Fruit fly (Drosophila melanogaster) whole organism, embryonic: ENCODE measurements around the gene tws.

ENCODE experiments used
- CG10543 ChIP-seq: fragments of 200-800 bp; sonication (Bioruptor generic); optimal IDR thresholded peaks from 3 replicates; lab custom pipeline; 2017; ENCODE audit warnings: missing biosample characterization, mild to moderate bottlenecking, missing genetic modification characterization, moderate library complexity
- CG11695 ChIP-seq: fragments of 200-800 bp; sonication (Bioruptor generic); IDR thresholded peaks from 3 replicates; pipeline ENCODE4 v1.3.6; 2022; ENCODE audit warnings: missing biosample characterization, missing genetic modification characterization
- CG11696 ChIP-seq: fragments of 200-800 bp; sonication (Bioruptor generic); IDR thresholded peaks from 2 replicates; pipeline ENCODE4 v1.3.6; 2022; ENCODE audit warnings: missing biosample characterization, missing genetic modification characterization
- CG13287 ChIP-seq: fragments of 200-800 bp; sonication (Bioruptor generic); IDR thresholded peaks from 2 replicates; pipeline ENCODE4 v1.3.6; 2022; ENCODE audit warnings: missing biosample characterization, missing genetic modification characterization; ENCODE audit not compliant: partially characterized antibody
- CG13624 ChIP-seq: fragments of 200-800 bp; sonication (Bioruptor generic); optimal IDR thresholded peaks from 2 replicates; lab custom pipeline; 2016; ENCODE audit warnings: missing biosample characterization, missing genetic modification characterization
- CG13894 ChIP-seq: fragments of 200-800 bp; sonication (Bioruptor generic); optimal IDR thresholded peaks from 3 replicates; lab custom pipeline; 2018; ENCODE audit warnings: missing biosample characterization, mild to moderate bottlenecking, missing genetic modification characterization, moderate library complexity
- CG14710 ChIP-seq: fragments of 200-800 bp; sonication (Bioruptor generic); optimal IDR thresholded peaks from 3 replicates; lab custom pipeline; 2019; ENCODE audit warnings: missing biosample characterization, mild to moderate bottlenecking, missing genetic modification characterization, moderate library complexity
- CG17361 ChIP-seq: fragments of 200-800 bp; sonication (Bioruptor generic); IDR thresholded peaks from 3 replicates; pipeline ENCODE4 v1.3.6; 2022; ENCODE audit warnings: missing biosample characterization, missing genetic modification characterization
- CG18619 ChIP-seq: fragments of 200-800 bp; sonication (Bioruptor generic); optimal IDR thresholded peaks from 3 replicates; lab custom pipeline; 2017; ENCODE audit warnings: missing biosample characterization, mild to moderate bottlenecking, missing genetic modification characterization
- CG2875 ChIP-seq: fragments of 200-800 bp; sonication (Bioruptor generic); optimal IDR thresholded peaks from 2 replicates; lab custom pipeline; 2017; ENCODE audit warnings: missing biosample characterization, mild to moderate bottlenecking, missing genetic modification characterization, missing genetic modification reagents
- CG33557 ChIP-seq: fragments of 200-800 bp; sonication (Bioruptor generic); optimal IDR thresholded peaks from 2 replicates; lab custom pipeline; 2019; ENCODE audit warnings: missing biosample characterization, mild to moderate bottlenecking, missing genetic modification characterization, moderate library complexity
- CG34376 ChIP-seq: fragments of 200-800 bp; sonication (Bioruptor generic); optimal IDR thresholded peaks from 2 replicates; lab custom pipeline; 2018; ENCODE audit warnings: missing biosample characterization, mild to moderate bottlenecking, missing genetic modification characterization
- CG5245 ChIP-seq: fragments of 200-800 bp; sonication (Bioruptor generic); optimal IDR thresholded peaks from 3 replicates; lab custom pipeline; 2016; ENCODE audit warnings: missing biosample characterization, missing genetic modification characterization
- CG6175 ChIP-seq: fragments of 200-800 bp; sonication (Bioruptor generic); IDR thresholded peaks from 3 replicates; pipeline ENCODE4 v1.3.6; 2022; ENCODE audit warnings: missing biosample characterization, missing genetic modification characterization
- CG6791 ChIP-seq: fragments of 200-800 bp; sonication (Bioruptor generic); IDR thresholded peaks from 3 replicates; pipeline ENCODE4 v1.3.6; 2022; ENCODE audit warnings: missing biosample characterization, missing genetic modification characterization; ENCODE audit not compliant: partially characterized antibody
- CG7928 ChIP-seq: fragments of 200-800 bp; sonication (Bioruptor generic); optimal IDR thresholded peaks from 2 replicates; lab custom pipeline; 2017; ENCODE audit warnings: missing biosample characterization, mild to moderate bottlenecking, missing genetic modification characterization
- Dad ChIP-seq: fragments of 200-800 bp; sonication (Bioruptor generic); optimal IDR thresholded peaks from 3 replicates; lab custom pipeline; 2016; ENCODE audit warnings: missing biosample characterization, missing genetic modification characterization
- Dll ChIP-seq: fragments of 200-800 bp; sonication (Bioruptor generic); IDR thresholded peaks from 4 replicates; pipeline ENCODE4 v1.3.6; 2022; ENCODE audit warnings: missing biosample characterization, missing genetic modification characterization; ENCODE audit not compliant: partially characterized antibody
- Doc3 ChIP-seq: fragments of 200-800 bp; sonication (Bioruptor generic); IDR thresholded peaks from 3 replicates; pipeline ENCODE4 v1.3.6; 2022; ENCODE audit warnings: missing biosample characterization, missing genetic modification characterization; ENCODE audit not compliant: partially characterized antibody
- Dp ChIP-seq: fragments of 200-800 bp; sonication (Bioruptor generic); optimal IDR thresholded peaks from 2 replicates; lab custom pipeline; 2018; ENCODE audit warnings: missing biosample characterization, mild to moderate bottlenecking, missing genetic modification characterization, moderate library complexity
- E2f2 ChIP-seq: fragments of 200-800 bp; sonication (Bioruptor generic); IDR thresholded peaks from 2 replicates; pipeline ENCODE4 v1.3.6; 2022; ENCODE audit warnings: missing biosample characterization, missing genetic modification characterization
- Elba2 ChIP-seq: fragments of 200-800 bp; sonication (Bioruptor generic); optimal IDR thresholded peaks from 3 replicates; lab custom pipeline; 2016; ENCODE audit warnings: missing biosample characterization, missing genetic modification characterization
- HLH54F ChIP-seq: fragments of 200-800 bp; sonication (Bioruptor generic); optimal IDR thresholded peaks from 3 replicates; lab custom pipeline; 2016; ENCODE audit warnings: missing biosample characterization, missing genetic modification characterization
- Hr78 ChIP-seq, 2 experiments: fragments of 200-800 bp in 1 of 2; fragments of >200 bp in 1 of 2; sonication (Bioruptor generic) in 1 of 2; optimal IDR thresholded peaks; 2 replicates each; lab custom pipeline; 2017 to 2019; ENCODE audit warnings: missing biosample characterization in 2 of 2, missing genetic modification characterization in 2 of 2, mild to moderate bottlenecking in 1 of 2, moderate library complexity in 1 of 2
- MESR4 ChIP-seq: fragments of 200-800 bp; sonication (Bioruptor generic); optimal IDR thresholded peaks from 2 replicates; lab custom pipeline; 2018; ENCODE audit warnings: missing biosample characterization, mild to moderate bottlenecking, missing genetic modification characterization, moderate library complexity
- Nf-YB ChIP-seq: fragments of 200-800 bp; sonication (Bioruptor generic); optimal IDR thresholded peaks from 3 replicates; lab custom pipeline; 2019; ENCODE audit warnings: missing biosample characterization, mild to moderate bottlenecking, missing genetic modification characterization, moderate library complexity
- Opbp ChIP-seq: fragments of 200-800 bp; sonication (Bioruptor generic); IDR thresholded peaks from 3 replicates; pipeline ENCODE4 v1.3.6; 2022; ENCODE audit warnings: missing biosample characterization, missing genetic modification characterization; ENCODE audit not compliant: partially characterized antibody
- Rx ChIP-seq: fragments of 200-800 bp; sonication (Bioruptor generic); IDR thresholded peaks from 2 replicates; pipeline ENCODE4 v1.3.6; 2022; ENCODE audit warnings: missing biosample characterization, missing genetic modification characterization
- cad ChIP-seq: fragments of >200 bp; optimal IDR thresholded peaks from 2 replicates; lab custom pipeline; 2017; ENCODE audit warnings: missing biosample characterization, missing genetic modification characterization
- cato ChIP-seq: fragments of 200-800 bp; sonication (Bioruptor generic); optimal IDR thresholded peaks from 2 replicates; lab custom pipeline; 2016; ENCODE audit warnings: missing biosample characterization, missing genetic modification characterization, borderline replicate concordance
- caup ChIP-seq: fragments of 200-800 bp; sonication (Bioruptor generic); optimal IDR thresholded peaks from 3 replicates; lab custom pipeline; 2017; ENCODE audit warnings: missing biosample characterization, mild to moderate bottlenecking, missing genetic modification characterization, moderate library complexity; ENCODE audit not compliant: severe bottlenecking
- chinmo ChIP-seq: fragments of 200-800 bp; sonication (Bioruptor generic); IDR thresholded peaks from 4 replicates; pipeline ENCODE4 v1.3.6; 2022; ENCODE audit warnings: missing biosample characterization, missing genetic modification characterization; ENCODE audit not compliant: partially characterized antibody
- emc ChIP-seq: fragments of 200-800 bp; sonication (Bioruptor generic); optimal IDR thresholded peaks from 2 replicates; lab custom pipeline; 2016; ENCODE audit warnings: missing biosample characterization, missing genetic modification characterization
- ems ChIP-seq: fragments of 200-800 bp; sonication (Bioruptor generic); optimal IDR thresholded peaks from 3 replicates; lab custom pipeline; 2016; ENCODE audit warnings: missing biosample characterization, missing genetic modification characterization
- exex ChIP-seq: fragments of 200-800 bp; sonication (Bioruptor generic); optimal IDR thresholded peaks from 4 replicates; lab custom pipeline; 2018; ENCODE audit warnings: missing biosample characterization, mild to moderate bottlenecking, missing genetic modification characterization, moderate library complexity
- gfzf ChIP-seq: fragments of 200-800 bp; sonication (Bioruptor generic); optimal IDR thresholded peaks from 2 replicates; lab custom pipeline; 2016; ENCODE audit warnings: missing biosample characterization, mild to moderate bottlenecking, missing genetic modification characterization, moderate library complexity
- grn ChIP-seq: fragments of 200-800 bp; sonication (Bioruptor generic); optimal IDR thresholded peaks from 3 replicates; lab custom pipeline; 2017; ENCODE audit warnings: missing biosample characterization, missing genetic modification characterization
- insv ChIP-seq, 2 experiments: fragments of 200-800 bp; sonication (Bioruptor generic); optimal IDR thresholded peaks; 3 replicates each; lab custom pipeline; 2016 to 2018; ENCODE audit warnings: missing biosample characterization in 2 of 2, missing genetic modification characterization in 2 of 2
- jigr1 ChIP-seq: fragments of 200-800 bp; sonication (Bioruptor generic); IDR thresholded peaks from 3 replicates; pipeline ENCODE4 v1.3.6; 2022; ENCODE audit warnings: missing biosample characterization, missing genetic modification characterization
- maf-S ChIP-seq: fragments of 200-800 bp; sonication (Bioruptor generic); optimal IDR thresholded peaks from 2 replicates; lab custom pipeline; 2016; ENCODE audit warnings: missing biosample characterization, missing genetic modification characterization
- mld ChIP-seq: fragments of 200-800 bp; sonication (Bioruptor generic); IDR thresholded peaks from 3 replicates; pipeline ENCODE4 v1.3.6; 2022; ENCODE audit warnings: missing biosample characterization, missing genetic modification characterization; ENCODE audit not compliant: partially characterized antibody
- nmo ChIP-seq: fragments of 200-800 bp; sonication (Bioruptor generic); optimal IDR thresholded peaks from 2 replicates; lab custom pipeline; 2018; ENCODE audit warnings: missing biosample characterization, mild to moderate bottlenecking, missing genetic modification characterization, moderate library complexity
- pzg ChIP-seq: fragments of 200-800 bp; sonication (Bioruptor generic); optimal IDR thresholded peaks from 3 replicates; lab custom pipeline; 2018; ENCODE audit warnings: missing biosample characterization, mild to moderate bottlenecking, missing genetic modification characterization, moderate library complexity
- ro ChIP-seq: fragments of 200-800 bp; sonication (Bioruptor generic); IDR thresholded peaks from 2 replicates; pipeline ENCODE4 v1.3.6; 2022; ENCODE audit warnings: missing biosample characterization, missing genetic modification characterization
- row ChIP-seq: fragments of 200-800 bp; sonication (Bioruptor generic); IDR thresholded peaks from 3 replicates; pipeline ENCODE4 v1.3.6; 2022; ENCODE audit warnings: missing biosample characterization, missing genetic modification characterization
- schlank ChIP-seq: fragments of 200-800 bp; sonication (Bioruptor generic); optimal IDR thresholded peaks from 2 replicates; lab custom pipeline; 2018; ENCODE audit warnings: missing biosample characterization, mild to moderate bottlenecking, missing genetic modification characterization
- so ChIP-seq: fragments of 200-800 bp; sonication (Bioruptor generic); IDR thresholded peaks from 3 replicates; pipeline ENCODE4 v1.3.6; 2022; ENCODE audit warnings: missing biosample characterization, missing genetic modification characterization
- unc-4 ChIP-seq: fragments of 200-800 bp; sonication (Bioruptor generic); IDR thresholded peaks from 2 replicates; pipeline ENCODE4 v1.3.6; 2022; ENCODE audit warnings: missing biosample characterization, missing genetic modification characterization; ENCODE audit not compliant: partially characterized antibody

tws gene

dm6 chr3R:10121266-10121904, 18.2 kb downstream of the tws start, which contains the start of the genes gammaSnap2 and ATPsynepsilonL (continued):
- peak; percentile 14 for TF ChIP-seq Dp (GFP tag; lab: Kevin White, UChicago)
- TF ChIP-seq CG7928 (GFP tag; lab: Kevin White, UChicago), result peak; percentile 18
- TF ChIP-seq CG13287 (GFP tag; lab: Robert Waterston, UW), result peak; percentile 41; the same call in 1 of the 2 replicates
- peak; percentile 40 for TF ChIP-seq gfzf
- TF ChIP-seq CG13894, result peak; percentile 18
- TF ChIP-seq CG18619, result no peak
- TF ChIP-seq MESR4 (GFP tag; lab: Kevin White, UChicago), result no peak
- TF ChIP-seq chinmo (GFP tag; lab: Robert Waterston, UW), result no peak
- TF ChIP-seq row (GFP tag; lab: Robert Waterston, UW), result 0 out of 3 replicates have a peak, but pooled peaks have one; percentile 23
- TF ChIP-seq Dll, result 0 out of 4 replicates have a peak, but pooled peaks have one; percentile 51
- peak; percentile 4 for TF ChIP-seq pzg (GFP tag; lab: Kevin White, UChicago)
- no peak for TF ChIP-seq CG14710

- TF ChIP-seq emc (GFP tag; lab: Kevin White, UChicago) (no peak), nmo (GFP tag; lab: Kevin White, UChicago) (no peak), CG34376 (GFP tag; lab: Kevin White, UChicago) (peak; percentile 34), exex (tag; lab: Kevin White, UChicago) (peak; percentile 97), ems (GFP tag; lab: Kevin White, UChicago) (no peak), cad (GFP tag; lab: Kevin White, UChicago) (no peak), ro (GFP tag; lab: Robert Waterston, UW) (no peak), CG6791 (GFP tag; lab: Robert Waterston, UW) (no peak), CG2875 (GFP tag; lab: Kevin White, UChicago) (no peak), Nf-YB (GFP tag; lab: Kevin White, UChicago) (no peak), E2f2 (GFP tag; lab: Robert Waterston, UW) (no peak), Hr78 (GFP tag; optimal IDR thresholded peaks at IDR 0.05; lab: Kevin White, UChicago) (no peak), Dad (GFP tag; lab: Kevin White, UChicago) (no peak), CG6175 (GFP tag; lab: Robert Waterston, UW) (no peak), Elba2 (GFP tag; lab: Kevin White, UChicago) (no peak), jigr1 (GFP tag; lab: Robert Waterston, UW) (no peak), Rx (no peak), HLH54F (GFP tag; lab: Kevin White, UChicago) (no peak), maf-S (GFP tag; lab: Kevin White, UChicago) (no peak), unc-4 (no peak), mld (GFP tag; lab: Robert Waterston, UW) (no peak), grn (GFP tag; lab: Kevin White, UChicago) (peak; percentile 78), CG10543 (GFP tag; lab: Kevin White, UChicago) (peak; percentile 11), Opbp (no peak), CG17361 (no peak), CG33557 (GFP tag; lab: Kevin White, UChicago) (no peak), insv (GFP tag; optimal IDR thresholded peaks at IDR 0.05; lab: Kevin White, UChicago) (no peak), so (GFP tag; lab: Robert Waterston, UW) (no peak), CG11696 (no peak), Doc3 (GFP tag; lab: Robert Waterston, UW) (no peak), CG13624 (GFP tag; lab: Kevin White, UChicago) (no peak), CG5245 (GFP tag; lab: Kevin White, UChicago) (no peak), caup (GFP tag; lab: Kevin White, UChicago) (no peak), cato (GFP tag; lab: Kevin White, UChicago) (no peak), schlank (tag; lab: Kevin White, UChicago) (no peak), CG11695 (GFP tag; lab: Robert Waterston, UW) (no peak)
Measured at dm6 chr3R:10119592-10119991, 20.0 kb downstream of the tws start.
